Fruit fly (Drosophila melanogaster) whole organism, embryonic: ENCODE measurements around the gene CG34107.
A peak's percentile ranks its signal among the peaks of the same experiment; 100 is the strongest.

Source experiments
- Adf1 ChIP-seq: fragments of 200-800 bp; sonication (Bioruptor generic); IDR thresholded peaks from 2 replicates; pipeline ENCODE4 v1.3.6; 2022; ENCODE audit warnings: missing biosample characterization, missing genetic modification characterization
- B-H2 ChIP-seq: fragments of 200-800 bp; sonication (Bioruptor generic); optimal IDR thresholded peaks from 2 replicates; lab custom pipeline; 2018; ENCODE audit warnings: missing biosample characterization, mild to moderate bottlenecking, missing genetic modification characterization
- CG10274 ChIP-seq: fragments of 200-800 bp; sonication (Bioruptor generic); optimal IDR thresholded peaks from 3 replicates; lab custom pipeline; 2017; ENCODE audit warnings: missing biosample characterization, mild to moderate bottlenecking, missing genetic modification characterization
- CG12299 ChIP-seq: fragments of 200-800 bp; sonication (Bioruptor generic); optimal IDR thresholded peaks from 2 replicates; lab custom pipeline; 2018; ENCODE audit warnings: missing biosample characterization, mild to moderate bottlenecking, missing genetic modification characterization
- CG14050 ChIP-seq: fragments of 200-800 bp; sonication (Bioruptor generic); IDR thresholded peaks from 3 replicates; pipeline ENCODE4 v1.3.6; 2022; ENCODE audit warnings: missing biosample characterization, missing genetic modification characterization
- CG1647 ChIP-seq: fragments of 200-800 bp; sonication (Bioruptor generic); optimal IDR thresholded peaks from 3 replicates; lab custom pipeline; 2016; ENCODE audit warnings: missing biosample characterization, missing genetic modification characterization
- CG17568 ChIP-seq: fragments of 200-800 bp; sonication (Bioruptor generic); optimal IDR thresholded peaks from 2 replicates; lab custom pipeline; 2018; ENCODE audit warnings: missing biosample characterization, mild to moderate bottlenecking, missing genetic modification characterization, moderate library complexity
- CG17802 ChIP-seq: fragments of 200-800 bp; sonication (Bioruptor generic); optimal IDR thresholded peaks from 2 replicates; lab custom pipeline; 2018; ENCODE audit warnings: missing biosample characterization, mild to moderate bottlenecking, missing genetic modification characterization, moderate library complexity
- CG1792 ChIP-seq: fragments of 200-800 bp; sonication (Bioruptor generic); optimal IDR thresholded peaks from 2 replicates; lab custom pipeline; 2016; ENCODE audit warnings: missing biosample characterization, missing genetic modification characterization
- CG18262 ChIP-seq: fragments of 200-800 bp; optimal IDR thresholded peaks from 3 replicates; lab custom pipeline; 2019; ENCODE audit warnings: missing biosample characterization, mild to moderate bottlenecking, missing genetic modification characterization, moderate library complexity
- CG30403 ChIP-seq: fragments of 200-800 bp; sonication (Bioruptor generic); optimal IDR thresholded peaks from 3 replicates; lab custom pipeline; 2016; ENCODE audit warnings: missing biosample characterization, missing genetic modification characterization
- CG32767 ChIP-seq: fragments of 200-800 bp; sonication (Bioruptor generic); IDR thresholded peaks from 2 replicates; pipeline ENCODE4 v1.3.6; 2022; ENCODE audit warnings: missing biosample characterization, missing genetic modification characterization
- CG3281 ChIP-seq: fragments of 200-800 bp; sonication (Bioruptor generic); optimal IDR thresholded peaks from 3 replicates; lab custom pipeline; 2017; ENCODE audit warnings: missing biosample characterization, mild to moderate bottlenecking, missing genetic modification characterization
- CG3838 ChIP-seq: fragments of 200-800 bp; sonication (Bioruptor generic); optimal IDR thresholded peaks from 3 replicates; lab custom pipeline; 2016; ENCODE audit warnings: missing biosample characterization, missing genetic modification characterization
- CG4404 ChIP-seq: fragments of 200-800 bp; sonication (Bioruptor generic); IDR thresholded peaks from 2 replicates; pipeline ENCODE4 v1.3.6; 2022; ENCODE audit warnings: missing biosample characterization, missing genetic modification characterization
- CG4617 ChIP-seq: fragments of 200-800 bp; sonication (Bioruptor generic); optimal IDR thresholded peaks from 3 replicates; lab custom pipeline; 2016; ENCODE audit warnings: missing biosample characterization, missing genetic modification characterization, borderline replicate concordance
- CG4707 ChIP-seq: fragments of 200-800 bp; sonication (Bioruptor generic); optimal IDR thresholded peaks from 2 replicates; lab custom pipeline; 2018; ENCODE audit warnings: missing biosample characterization, mild to moderate bottlenecking, missing genetic modification characterization, moderate library complexity
- CG5180 ChIP-seq: fragments of 200-800 bp; sonication (Bioruptor generic); optimal IDR thresholded peaks from 3 replicates; lab custom pipeline; 2017; ENCODE audit warnings: missing biosample characterization, missing genetic modification characterization, mild to moderate bottlenecking, moderate library complexity, missing genetic modification reagents
- CG7556 ChIP-seq: fragments of 200-800 bp; sonication (Bioruptor generic); optimal IDR thresholded peaks from 2 replicates; lab custom pipeline; 2017; ENCODE audit warnings: missing biosample characterization, mild to moderate bottlenecking, missing genetic modification characterization
- CG7987 ChIP-seq: fragments of 200-800 bp; sonication (Bioruptor generic); optimal IDR thresholded peaks from 2 replicates; lab custom pipeline; 2018; ENCODE audit warnings: missing biosample characterization, mild to moderate bottlenecking, missing genetic modification characterization, moderate library complexity
- CG8924 ChIP-seq: fragments of 200-800 bp; optimal IDR thresholded peaks from 3 replicates; lab custom pipeline; 2019; ENCODE audit warnings: missing biosample characterization, mild to moderate bottlenecking, missing genetic modification characterization, moderate library complexity
- Doc2 ChIP-seq: fragments of 200-800 bp; sonication (Bioruptor generic); IDR thresholded peaks from 2 replicates; pipeline ENCODE4 v1.3.6; 2022; ENCODE audit warnings: missing biosample characterization, missing genetic modification characterization
- E2f1 ChIP-seq: fragments of 200-800 bp; sonication (Bioruptor generic); IDR thresholded peaks from 2 replicates; pipeline ENCODE4 v1.3.6; 2022; ENCODE audit warnings: missing biosample characterization, missing genetic modification characterization
- Eip74EF ChIP-seq, 2 experiments: fragments of 200-800 bp in 1 of 2; fragments of >200 bp in 1 of 2; sonication (Bioruptor generic) in 1 of 2; optimal IDR thresholded peaks; 2 replicates each; lab custom pipeline; 2017 to 2019; ENCODE audit warnings: missing biosample characterization in 2 of 2, missing genetic modification characterization in 2 of 2, mild to moderate bottlenecking in 1 of 2, moderate library complexity in 1 of 2
- HLH3B ChIP-seq: fragments of 200-800 bp; sonication (Bioruptor generic); IDR thresholded peaks from 2 replicates; pipeline ENCODE4 v1.3.6; 2022; ENCODE audit warnings: missing biosample characterization, missing genetic modification characterization
- HLHmδ ChIP-seq: fragments of 200-800 bp; sonication (Bioruptor generic); optimal IDR thresholded peaks from 2 replicates; lab custom pipeline; 2018; ENCODE audit warnings: missing biosample characterization, mild to moderate bottlenecking, missing genetic modification characterization, moderate library complexity
- MBD-R2 ChIP-seq: fragments of 200-800 bp; sonication (Bioruptor generic); IDR thresholded peaks from 2 replicates; pipeline ENCODE4 v1.3.6; 2022; ENCODE audit warnings: missing biosample characterization, missing genetic modification characterization
- Meics ChIP-seq: fragments of 200-800 bp; sonication (Bioruptor generic); optimal IDR thresholded peaks from 2 replicates; lab custom pipeline; 2017; ENCODE audit warnings: missing biosample characterization, mild to moderate bottlenecking, missing genetic modification characterization
- Side ChIP-seq: fragments of 200-800 bp; sonication (Bioruptor generic); optimal IDR thresholded peaks from 2 replicates; lab custom pipeline; 2016; ENCODE audit warnings: missing biosample characterization, missing genetic modification characterization
- Sox102F ChIP-seq: fragments of 200-800 bp; sonication (Bioruptor generic); optimal IDR thresholded peaks from 2 replicates; lab custom pipeline; 2018; ENCODE audit warnings: missing biosample characterization, mild to moderate bottlenecking, missing genetic modification characterization, moderate library complexity
- ab ChIP-seq: fragments of 200-800 bp; sonication (Bioruptor generic); optimal IDR thresholded peaks from 2 replicates; lab custom pipeline; 2016; ENCODE audit warnings: missing biosample characterization, missing genetic modification characterization
- ash1 ChIP-seq: fragments of 200-800 bp; sonication (Bioruptor generic); optimal IDR thresholded peaks from 2 replicates; lab custom pipeline; 2018; ENCODE audit warnings: missing biosample characterization, mild to moderate bottlenecking, missing genetic modification characterization
- caup ChIP-seq: fragments of 200-800 bp; sonication (Bioruptor generic); optimal IDR thresholded peaks from 3 replicates; lab custom pipeline; 2017; ENCODE audit warnings: missing biosample characterization, mild to moderate bottlenecking, missing genetic modification characterization, moderate library complexity; ENCODE audit not compliant: severe bottlenecking
- ci ChIP-seq: fragments of 200-800 bp; sonication (Bioruptor generic); IDR thresholded peaks from 3 replicates; pipeline ENCODE4 v1.3.6; 2022; ENCODE audit warnings: missing biosample characterization, missing genetic modification characterization
- eve ChIP-seq, 2 experiments: fragments of >200 bp; optimal IDR thresholded peaks; 2 replicates each; lab custom pipeline; 2017; ENCODE audit warnings: missing biosample characterization in 2 of 2, missing genetic modification characterization in 2 of 2
- fd96Cb ChIP-seq: fragments of 200-800 bp; sonication (Bioruptor generic); optimal IDR thresholded peaks from 2 replicates; lab custom pipeline; 2018; ENCODE audit warnings: missing biosample characterization, mild to moderate bottlenecking, missing genetic modification characterization, moderate library complexity
- fu2 ChIP-seq: fragments of 200-800 bp; sonication (Bioruptor generic); optimal IDR thresholded peaks from 2 replicates; lab custom pipeline; 2016; ENCODE audit warnings: missing biosample characterization, missing genetic modification characterization
- gt ChIP-seq: fragments of 200-800 bp; sonication (Bioruptor generic); IDR thresholded peaks from 2 replicates; pipeline ENCODE4 v1.3.6; 2022; ENCODE audit warnings: missing biosample characterization, missing genetic modification characterization
- insv ChIP-seq, 2 experiments: fragments of 200-800 bp; sonication (Bioruptor generic); optimal IDR thresholded peaks; 3 replicates each; lab custom pipeline; 2016 to 2018; ENCODE audit warnings: missing biosample characterization in 2 of 2, missing genetic modification characterization in 2 of 2
- maf-S ChIP-seq: fragments of 200-800 bp; sonication (Bioruptor generic); optimal IDR thresholded peaks from 2 replicates; lab custom pipeline; 2016; ENCODE audit warnings: missing biosample characterization, missing genetic modification characterization
- otp ChIP-seq: fragments of 200-800 bp; sonication (Bioruptor generic); IDR thresholded peaks from 3 replicates; pipeline ENCODE4, ENCODE4 v1.3.6; 2022; ENCODE audit warnings: missing biosample characterization, missing genetic modification characterization
- pb ChIP-seq: fragments of 200-800 bp; sonication (Bioruptor generic); optimal IDR thresholded peaks from 3 replicates; lab custom pipeline; 2016; ENCODE audit warnings: missing biosample characterization, missing genetic modification characterization
- peb ChIP-seq: fragments of 200-800 bp; sonication (Bioruptor generic); IDR thresholded peaks from 2 replicates; pipeline ENCODE4 v1.3.6; 2022; ENCODE audit warnings: missing biosample characterization, missing genetic modification characterization
- phol ChIP-seq: fragments of 200-800 bp; sonication (Bioruptor generic); optimal IDR thresholded peaks from 3 replicates; lab custom pipeline; 2018; ENCODE audit warnings: missing biosample characterization, mild to moderate bottlenecking, missing genetic modification characterization, moderate library complexity
- prd ChIP-seq, 3 experiments: fragments of >200 bp in 2 of 3; fragments of 200-800 bp in 1 of 3; sonication (Bioruptor generic) in 1 of 3; optimal IDR thresholded peaks in 2 of 3; IDR thresholded peaks in 1 of 3; 2 replicates in 2 of 3; 3 replicates in 1 of 3; pipeline versions ENCODE4 v1.3.6 to Lab custom; 2017 to 2022; ENCODE audit warnings: missing biosample characterization in 1 of 3, missing genetic modification characterization in 1 of 3
- sens ChIP-seq: fragments of 200-800 bp; sonication (Bioruptor generic); peaks from one replicate; lab custom pipeline; 2016; ENCODE audit warnings: missing biosample characterization, missing genetic modification characterization
- sim ChIP-seq: fragments of 200-800 bp; sonication (Bioruptor generic); IDR thresholded peaks from 2 replicates; pipeline ENCODE4 v1.3.6; 2022; ENCODE audit warnings: missing biosample characterization, missing genetic modification characterization
- usp ChIP-seq: fragments of >200 bp; optimal IDR thresholded peaks from 2 replicates; lab custom pipeline; 2017; ENCODE audit warnings: missing biosample characterization, missing genetic modification characterization
- vvl ChIP-seq: fragments of 200-800 bp; sonication (Bioruptor generic); IDR thresholded peaks from 2 replicates; pipeline ENCODE4 v1.3.6; 2022; ENCODE audit warnings: missing biosample characterization, missing genetic modification characterization
- wdn ChIP-seq: fragments of 200-800 bp; sonication (Bioruptor generic); IDR thresholded peaks from 2 replicates; pipeline ENCODE4 v1.3.6; 2022; ENCODE audit warnings: missing biosample characterization, missing genetic modification characterization

The CG34107 gene

dm6 chr3R:10268865-10269442 lies 44.2 kb downstream of the CG34107 start (continued):
- peak; percentile 41 for TF ChIP-seq CG3838 (GFP tag; lab: Kevin White, UChicago)
- peak; percentile 2 for TF ChIP-seq CG17802 (tag; lab: Kevin White, UChicago)
- TF ChIP-seq CG14050, result peak; percentile 77
- peak; percentile 24 for TF ChIP-seq CG8924 (tag; lab: Kevin White, UChicago)
- TF ChIP-seq otp (GFP tag; lab: Robert Waterston, UW), result peak; percentile 81
- TF ChIP-seq maf-S (GFP tag; lab: Kevin White, UChicago), result no peak
- no peak for TF ChIP-seq B-H2 (GFP tag; lab: Kevin White, UChicago)
- TF ChIP-seq wdn (GFP tag; lab: Robert Waterston, UW), result peak; percentile 64; the same call in 1 of the 2 replicates
- peak; percentile 20 for TF ChIP-seq caup (GFP tag; lab: Kevin White, UChicago)
- TF ChIP-seq gt (GFP tag; lab: Robert Waterston, UW), result 0 out of 2 replicates have a peak, but pooled peaks have one; percentile 25
- TF ChIP-seq CG4617 (GFP tag; lab: Kevin White, UChicago), result no peak
- TF ChIP-seq fd96Cb (tag; lab: Kevin White, UChicago), result peak; percentile 68
- peak; percentile 25 for TF ChIP-seq CG30403
- TF ChIP-seq HLH3B (GFP tag; lab: Robert Waterston, UW), result peak; percentile 82
- TF ChIP-seq Side (GFP tag; lab: Kevin White, UChicago), result peak; percentile 24
- TF ChIP-seq ab (GFP tag; lab: Kevin White, UChicago), result no peak
- peak; percentile 3 for TF ChIP-seq CG5180
- no peak for TF ChIP-seq insv (GFP tag; optimal IDR thresholded peaks at IDR 0.05; lab: Kevin White, UChicago)
- peak; percentile 40 for TF ChIP-seq CG10274 (GFP tag; lab: Kevin White, UChicago)
- no peak for TF ChIP-seq prd (optimal IDR thresholded peaks at IDR 0.05; lab: Kevin White, UChicago)
- peak; percentile 83 for TF ChIP-seq prd (GFP tag; IDR thresholded peaks at IDR 0.05; lab: Robert Waterston, UW)
- peak; percentile 15 for TF ChIP-seq CG17568 (GFP tag; lab: Kevin White, UChicago)
- peak; percentile 22 for TF ChIP-seq Adf1 (GFP tag; lab: Robert Waterston, UW)
- TF ChIP-seq HLHmδ, result no peak
- TF ChIP-seq CG4707 (GFP tag; lab: Kevin White, UChicago), result peak; percentile 39
- no peak for TF ChIP-seq usp
- peak; percentile 70 for TF ChIP-seq CG3281 (GFP tag; lab: Kevin White, UChicago)
- no peak for TF ChIP-seq CG7556
- peak; percentile 51 for TF ChIP-seq CG1792
- peak; percentile 2 for TF ChIP-seq CG12299 (tag; lab: Kevin White, UChicago)
- peak; percentile 43 for TF ChIP-seq MBD-R2 (GFP tag; lab: Robert Waterston, UW)
- peak; percentile 55 for TF ChIP-seq CG1647
- peak; percentile 93 for TF ChIP-seq sens (GFP tag; lab: Kevin White, UChicago)
- TF ChIP-seq E2f1 (GFP tag; lab: Robert Waterston, UW), result peak; percentile 70
- peak; percentile 43 for TF ChIP-seq pb (GFP tag; lab: Kevin White, UChicago)
- TF ChIP-seq ash1 (GFP tag; lab: Kevin White, UChicago), result no peak
- no peak for TF ChIP-seq peb (GFP tag; lab: Robert Waterston, UW)
- TF ChIP-seq Doc2 (GFP tag; lab: Robert Waterston, UW), result peak; percentile 67
- no peak for TF ChIP-seq CG18262 (tag; lab: Kevin White, UChicago)
- TF ChIP-seq eve (GFP tag; optimal IDR thresholded peaks at IDR 0.05; lab: Kevin White, UChicago), result no peak
- TF ChIP-seq phol (tag; lab: Kevin White, UChicago), result peak; percentile 64
- no peak for TF ChIP-seq Eip74EF (GFP tag; optimal IDR thresholded peaks at IDR 0.05; lab: Kevin White, UChicago)
- TF ChIP-seq Sox102F (GFP tag; lab: Kevin White, UChicago), result peak; percentile 82
- peak; percentile 90 for TF ChIP-seq vvl (GFP tag; lab: Robert Waterston, UW)
- TF ChIP-seq CG32767, result peak; percentile 69; the same call in 1 of the 2 replicates
- TF ChIP-seq CG7987, result no peak
- TF ChIP-seq ci, result peak; percentile 93
- TF ChIP-seq fu2 (GFP tag; lab: Kevin White, UChicago), result no peak
- peak; percentile 51; the same call in 1 of the 2 replicates for TF ChIP-seq CG4404 (GFP tag; lab: Robert Waterston, UW)
- TF ChIP-seq Meics (GFP tag; lab: Kevin White, UChicago), result peak; percentile 21
- TF ChIP-seq sim (GFP tag; lab: Robert Waterston, UW), result no peak
